Worm (Caenorhabditis elegans): Measurements from ENCODE around the gene F10C2.7.

F10C2.7 gene

ce11 chrV:12088773-12089172, 35.1 kb downstream of the F10C2.7 start, which contains the start of gene R07B7.12:
Gene R07B7.12, plus strand, starts transcription at chrV:12089073.
- TF ChIP-seq mab-5 (tag; optimal IDR thresholded peaks at IDR 0.05) = no peak

ce11 chrV:12091759-12092158, 38.1 kb downstream of the F10C2.7 start, which contains the start of gene nhr-206:
Gene nhr-206, plus strand, starts transcription at chrV:12092006.
- TF ChIP-seq nhr-237 (tag; optimal IDR thresholded peaks at IDR 0.05) = no peak
- peak; percentile 71 for TF ChIP-seq nhr-129 (tag; optimal IDR thresholded peaks at IDR 0.05)
- TF ChIP-seq sma-9 (GFP tag; optimal IDR thresholded peaks at IDR 0.05) = peak; percentile 56
- TF ChIP-seq sma-9 (tag; optimal IDR thresholded peaks at IDR 0.05) = no peak
- peak; percentile 85 for TF ChIP-seq fos-1 (tag; optimal IDR thresholded peaks at IDR 0.05)
- TF ChIP-seq lin-13 (GFP tag; optimal IDR thresholded peaks at IDR 0.05) = no peak
- peak; percentile 7 for TF ChIP-seq F13H6.1 (tag; optimal IDR thresholded peaks at IDR 0.05)
- TF ChIP-seq elt-1 (tag; optimal IDR thresholded peaks at IDR 0.05) = no peak
- TF ChIP-seq sma-3 (GFP tag; optimal IDR thresholded peaks at IDR 0.05) = peak; percentile 21
- TF ChIP-seq nhr-25 (tag; optimal IDR thresholded peaks at IDR 0.05) = peak; percentile 12
- no peak for TF ChIP-seq ztf-4 (tag; optimal IDR thresholded peaks at IDR 0.05)
- TF ChIP-seq crh-2 (tag; optimal IDR thresholded peaks at IDR 0.05) = peak; percentile 67

DNA sequence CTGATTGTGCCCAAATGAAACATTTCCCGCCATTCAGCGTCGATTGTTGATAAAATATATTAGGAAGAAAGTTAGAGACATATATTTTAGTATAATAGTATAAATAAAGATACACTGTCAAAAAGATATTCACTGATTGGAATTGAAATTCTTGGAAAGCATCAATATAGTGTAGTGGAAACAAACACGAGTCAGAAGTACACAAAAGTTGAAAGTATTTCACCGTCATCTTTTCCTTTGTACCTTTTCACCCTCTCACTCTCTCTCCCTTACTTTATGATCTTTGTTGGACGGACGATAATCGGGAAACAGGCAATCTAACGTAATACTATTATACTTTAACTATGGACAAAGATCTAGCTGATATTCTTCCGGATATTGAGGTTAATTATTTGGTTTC, 40.3 kb downstream of the F10C2.7 start, which contains the start of gene nhr-208:
nhr-208 (plus strand) TSS at position 288 of the 400 bp plus-strand sequence.
- TF ChIP-seq zag-1 (tag; optimal IDR thresholded peaks at IDR 0.05) (no peak), sma-9 (GFP tag; optimal IDR thresholded peaks at IDR 0.05) (peak; percentile 11), sma-9 (tag; optimal IDR thresholded peaks at IDR 0.05) (no peak), egl-27 (tag; optimal IDR thresholded peaks at IDR 0.05) (no peak), alr-1 (tag; optimal IDR thresholded peaks at IDR 0.05) (no peak), sem-4 (tag; optimal IDR thresholded peaks at IDR 0.05) (no peak), fos-1 (tag; optimal IDR thresholded peaks at IDR 0.05) (peak; percentile 11), ztf-1 (GFP tag; conservative IDR thresholded peaks at IDR 0.05) (no peak)

DNA sequence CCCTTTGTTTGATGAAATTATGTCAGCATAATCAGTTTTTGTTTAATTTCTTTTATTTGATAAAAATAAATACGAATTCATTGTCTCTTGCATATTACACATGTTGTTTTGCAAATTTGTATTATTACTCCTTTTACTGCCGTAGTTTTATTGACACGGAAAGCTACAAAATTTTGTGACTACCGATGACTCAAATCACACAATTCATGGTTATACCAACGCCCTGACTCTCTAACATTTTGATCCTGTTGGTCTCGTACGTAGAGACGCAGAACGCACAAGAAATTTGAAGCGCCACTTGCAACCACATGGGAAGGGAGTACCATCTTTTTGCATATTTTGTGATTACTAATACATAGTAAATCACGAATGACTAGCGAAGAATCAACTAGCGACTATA, 42.2 kb downstream of the F10C2.7 start, which contains the start of gene nhr-207:
nhr-207 (plus strand) TSS at position 282 of the 400 bp plus-strand sequence.
- TF ChIP-seq C34F6.9 (tag; optimal IDR thresholded peaks at IDR 0.05) (no peak), zag-1 (tag; optimal IDR thresholded peaks at IDR 0.05) (no peak), ztf-4 (tag; optimal IDR thresholded peaks at IDR 0.05) (no peak), nhr-129 (tag; optimal IDR thresholded peaks at IDR 0.05) (peak; percentile 9), sma-9 (GFP tag; optimal IDR thresholded peaks at IDR 0.05) (peak; percentile 60), sma-9 (tag; optimal IDR thresholded peaks at IDR 0.05) (no peak), ztf-11 (tag; optimal IDR thresholded peaks at IDR 0.05) (no peak), nhr-6 (tag; optimal IDR thresholded peaks at IDR 0.05) (no peak), R02D3.7 (tag; optimal IDR thresholded peaks at IDR 0.05) (no peak), mab-5 (tag; optimal IDR thresholded peaks at IDR 0.05) (no peak), fos-1 (tag; optimal IDR thresholded peaks at IDR 0.05) (peak; percentile 72), gmeb-1 (tag; optimal IDR thresholded peaks at IDR 0.05) (no peak)

ce11 chrV:12098123-12098522, 44.4 kb downstream of the F10C2.7 start, which contains the start of gene nhr-209:
Gene nhr-209, plus strand, starts transcription at chrV:12098149.
- TF ChIP-seq unc-55 (GFP tag; optimal IDR thresholded peaks at IDR 0.05) = no peak
- TF ChIP-seq ztf-11 (tag; optimal IDR thresholded peaks at IDR 0.05) = no peak
- TF ChIP-seq nhr-6 (tag; optimal IDR thresholded peaks at IDR 0.05) = no peak
- no peak for TF ChIP-seq nhr-10 (tag; optimal IDR thresholded peaks at IDR 0.05)
- TF ChIP-seq ama-1 (optimal IDR thresholded peaks at IDR 0.05) = no peak
- TF ChIP-seq C34F6.9 (tag; optimal IDR thresholded peaks at IDR 0.05) = no peak
- TF ChIP-seq ztf-1 (GFP tag; conservative IDR thresholded peaks at IDR 0.05) = no peak

- TF ChIP-seq ZK546.5 (tag; optimal IDR thresholded peaks at IDR 0.05) (no peak), C34F6.9 (tag; optimal IDR thresholded peaks at IDR 0.05) (peak; percentile 65), gmeb-1 (tag; optimal IDR thresholded peaks at IDR 0.05) (no peak), lsy-2 (tag; optimal IDR thresholded peaks at IDR 0.05) (peak in 1 of 2 experiments; percentile 50), lin-39 (tag; optimal IDR thresholded peaks at IDR 0.05) (no peak), nhr-11 (tag; optimal IDR thresholded peaks at IDR 0.05) (no peak), ztf-1 (GFP tag; conservative IDR thresholded peaks at IDR 0.05) (no peak), R02D3.7 (tag; optimal IDR thresholded peaks at IDR 0.05) (no peak), unc-55 (GFP tag; optimal IDR thresholded peaks at IDR 0.05) (peak; percentile 74), nhr-6 (tag; optimal IDR thresholded peaks at IDR 0.05) (no peak), blmp-1 (tag; optimal IDR thresholded peaks at IDR 0.05; ENCODE audit: insufficient read depth) (no peak), lin-13 (GFP tag; optimal IDR thresholded peaks at IDR 0.05) (no peak), sma-3 (GFP tag; optimal IDR thresholded peaks at IDR 0.05) (no peak), nhr-10 (tag; optimal IDR thresholded peaks at IDR 0.05) (no peak), peb-1 (tag; optimal IDR thresholded peaks at IDR 0.05) (no peak), dmd-4 (tag; optimal IDR thresholded peaks at IDR 0.05) (no peak), mdl-1 (tag; optimal IDR thresholded peaks at IDR 0.05) (no peak), aly-2 (tag; optimal IDR thresholded peaks at IDR 0.05) (no peak), elt-1 (tag; optimal IDR thresholded peaks at IDR 0.05) (no peak), F13H6.1 (tag; optimal IDR thresholded peaks at IDR 0.05) (no peak), ama-1 (optimal IDR thresholded peaks at IDR 0.05) (no peak), nhr-23 (tag; optimal IDR thresholded peaks at IDR 0.05) (no peak), egl-27 (tag; optimal IDR thresholded peaks at IDR 0.05) (no peak), lin-11 (tag; optimal IDR thresholded peaks at IDR 0.05) (no peak), nhr-129 (tag; optimal IDR thresholded peaks at IDR 0.05) (peak; percentile 25), skn-1 (tag; optimal IDR thresholded peaks at IDR 0.05) (peak; percentile 45), snpc-4 (tag; optimal IDR thresholded peaks at IDR 0.05) (no peak), nhr-25 (tag; optimal IDR thresholded peaks at IDR 0.05) (peak; percentile 22), nhr-77 (tag; optimal IDR thresholded peaks at IDR 0.05) (no peak)
These were observed 47.2 kb downstream of the F10C2.7 start, which contains the start of gene nhr-154 for ce11 chrV:12100794-12101343. Gene nhr-154, plus strand, starts transcription at chrV:12101293.

All from whole organism, L2 larva.